Fruit fly (Drosophila melanogaster) whole organism, adult: ENCODE data around the gene Ip259.

Experiments
- CG12768 ChIP-seq: fragments of 200-800 bp; sonication (Bioruptor generic); optimal IDR thresholded peaks from 2 replicates; lab custom pipeline; 2017; ENCODE audit warnings: missing biosample characterization, missing genetic modification characterization, mild to moderate bottlenecking, moderate library complexity, missing genetic modification reagents
- CG1620 ChIP-seq: fragments of 200-800 bp; sonication (Bioruptor generic); optimal IDR thresholded peaks from 2 replicates; lab custom pipeline; 2016; ENCODE audit warnings: missing biosample characterization, missing genetic modification characterization
- CG7045 ChIP-seq: fragments of 200-800 bp; sonication (Bioruptor generic); optimal IDR thresholded peaks from 2 replicates; lab custom pipeline; 2017; ENCODE audit warnings: missing biosample characterization, mild to moderate bottlenecking, missing genetic modification characterization
- Mnt ChIP-seq: fragments of 200-800 bp; sonication (Bioruptor generic); optimal IDR thresholded peaks from 2 replicates; lab custom pipeline; 2016; ENCODE audit warnings: missing biosample characterization, mild to moderate bottlenecking, missing genetic modification characterization
- cic ChIP-seq: fragments of 200-800 bp; sonication (Bioruptor generic); optimal IDR thresholded peaks from 2 replicates; lab custom pipeline; 2017; ENCODE audit warnings: missing biosample characterization, mild to moderate bottlenecking, missing genetic modification characterization, moderate library complexity
- kay ChIP-seq: fragments of 200-800 bp; sonication (Bioruptor generic); peaks from one replicate; lab custom pipeline; 2016; ENCODE audit warnings: missing biosample characterization, missing genetic modification characterization, borderline replicate concordance
- pad ChIP-seq: fragments of 200-800 bp; sonication (Bioruptor generic); optimal IDR thresholded peaks from 3 replicates; lab custom pipeline; 2017; ENCODE audit warnings: missing biosample characterization, missing genetic modification characterization, mild to moderate bottlenecking, moderate library complexity, missing genetic modification reagents

- TF ChIP-seq CG1620 (GFP tag; lab: Kevin White, UChicago) (no peak), pad (GFP tag; lab: Kevin White, UChicago) (no peak), CG12768 (GFP tag; lab: Kevin White, UChicago) (no peak), Mnt (GFP tag; lab: Kevin White, UChicago) (no peak), kay (no peak), CG7045 (GFP tag; lab: Kevin White, UChicago) (no peak), cic (GFP tag; lab: Kevin White, UChicago) (no peak)
These were observed 34.1 kb downstream of the Ip259 start, which contains the start of gene loh for dm6 chr2L:10442048-10442790.
